Worm (Caenorhabditis elegans) whole organism, midembryonic: ENCODE data around the gene srh-214.

Experiments used
- T22C8.4 ChIP-seq: fragments of 200-800 bp; sonication (Bioruptor generic); IDR thresholded peaks from 2 replicates; pipeline ENCODE4 v1.3.6; 2022; ENCODE audit warnings: missing genetic modification characterization, missing compliant biosample characterization
- cog-1 ChIP-seq: sonication (generic microtip); optimal IDR thresholded peaks from 2 replicates; lab custom pipeline; 2016; ENCODE audit warnings: missing genetic modification characterization, missing compliant biosample characterization
- flt-1 ChIP-seq: fragments of 200-800 bp; sonication (Bioruptor generic); IDR thresholded peaks from 2 replicates; pipeline ENCODE4 v1.3.6; 2022; ENCODE audit warnings: missing genetic modification characterization, missing compliant biosample characterization
- klf-2 ChIP-seq: fragments of 200-800 bp; sonication (Bioruptor generic); conservative IDR thresholded peaks from 2 replicates; pipeline ENCODE4 v1.3.6; 2022; ENCODE audit warnings: missing genetic modification reagents, missing genetic modification characterization, missing compliant biosample characterization
- med-1 ChIP-seq: sonication (generic microtip); optimal IDR thresholded peaks from 2 replicates; lab custom pipeline; 2017; ENCODE audit warnings: missing genetic modification characterization, mild to moderate bottlenecking, missing compliant biosample characterization, antibody characterized with exemption, missing genetic modification reagents; ENCODE audit not compliant: insufficient read depth
- ref-1 ChIP-seq: fragments of 200-800 bp; sonication (Bioruptor generic); conservative IDR thresholded peaks from 2 replicates; pipeline ENCODE4 v1.3.6; 2022; ENCODE audit warnings: missing genetic modification reagents, missing genetic modification characterization, missing compliant biosample characterization
- tab-1 ChIP-seq: fragments of 200-800 bp; sonication (Bioruptor generic); IDR thresholded peaks from 2 replicates; pipeline ENCODE4 v1.3.6; 2022; ENCODE audit warnings: missing genetic modification characterization, missing compliant biosample characterization
- ztf-23 ChIP-seq: fragments of 200-800 bp; sonication (Bioruptor generic); IDR thresholded peaks from 2 replicates; pipeline ENCODE4 v1.3.6; 2022; ENCODE audit warnings: missing genetic modification reagents, missing genetic modification characterization, missing compliant biosample characterization
- ztf-29 ChIP-seq: fragments of 200-800 bp; sonication (Bioruptor generic); IDR thresholded peaks from 2 replicates; pipeline ENCODE4 v1.3.6; 2022; ENCODE audit warnings: missing genetic modification reagents, missing genetic modification characterization, missing compliant biosample characterization

The srh-214 gene

DNA sequence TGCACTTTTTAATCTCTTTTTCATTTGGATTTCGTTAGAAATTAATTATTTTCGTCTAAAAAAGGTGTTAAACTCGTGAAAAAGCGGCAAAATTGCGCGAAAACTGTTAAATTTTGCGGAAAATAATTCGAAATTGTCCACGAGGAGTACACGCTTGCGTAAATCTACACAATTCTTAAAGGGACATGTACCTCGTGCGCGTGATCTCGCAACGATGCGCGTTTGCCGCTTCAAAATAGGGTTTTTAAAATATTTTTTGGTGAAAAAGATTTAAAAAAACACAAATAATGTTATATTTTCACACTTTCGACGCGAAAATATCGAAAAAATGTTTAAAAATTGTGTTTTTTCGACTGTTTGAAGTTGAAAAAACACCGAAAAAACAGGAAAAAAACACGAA, 36.2 kb downstream of the srh-214 start:
- TF ChIP-seq tab-1 (GFP tag; lab: Robert Waterston, UW) (no peak), klf-2 (GFP tag; lab: Robert Waterston, UW) (no peak), cog-1 (no peak), ref-1 (GFP tag; lab: Robert Waterston, UW) (no peak), ztf-29 (no peak), ztf-23 (GFP tag; lab: Robert Waterston, UW) (no peak), med-1 (GFP tag; lab: Kevin White, UChicago) (no peak), T22C8.4 (no peak), flt-1 (GFP tag; lab: Robert Waterston, UW) (no peak)

- TF ChIP-seq T22C8.4 (no peak), ztf-23 (GFP tag; lab: Robert Waterston, UW) (no peak), cog-1 (no peak), ref-1 (GFP tag; lab: Robert Waterston, UW) (no peak), med-1 (GFP tag; lab: Kevin White, UChicago) (no peak), flt-1 (GFP tag; lab: Robert Waterston, UW) (no peak), klf-2 (GFP tag; lab: Robert Waterston, UW) (no peak), ztf-29 (no peak)
Observed at ce11 chrV:16792717-16793116, 36.8 kb downstream of the srh-214 start.

ce11 chrV:16788967-16789366, 40.6 kb downstream of the srh-214 start, which contains the start of gene immt-2:
TSS of gene immt-2 (plus strand) at chrV:16789267.
- TF ChIP-seq klf-2 (GFP tag; lab: Robert Waterston, UW) (no peak), ref-1 (GFP tag; lab: Robert Waterston, UW) (no peak), flt-1 (GFP tag; lab: Robert Waterston, UW) (no peak), tab-1 (GFP tag; lab: Robert Waterston, UW) (no peak), med-1 (GFP tag; lab: Kevin White, UChicago) (no peak), ztf-23 (GFP tag; lab: Robert Waterston, UW) (no peak), T22C8.4 (no peak), ztf-29 (no peak), cog-1 (no peak)

DNA sequence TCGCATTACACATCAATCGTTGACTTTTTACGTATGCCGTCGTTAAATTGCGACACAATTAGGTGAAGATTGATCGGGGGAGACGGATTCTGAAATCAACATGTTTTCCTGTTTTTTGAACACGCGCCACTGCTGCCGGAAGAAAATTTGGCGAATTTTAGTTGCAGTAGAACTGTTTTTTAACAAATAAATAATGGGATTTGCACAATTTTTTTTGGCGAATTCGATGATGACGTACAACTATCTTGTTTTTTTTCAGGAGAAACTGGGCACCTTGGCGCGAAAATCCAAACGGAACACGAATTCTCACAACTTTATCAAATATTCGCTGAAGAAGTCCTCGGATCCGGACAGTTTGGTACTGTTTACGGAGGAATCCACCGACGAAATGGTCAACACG, 43.5 kb downstream of the srh-214 start:
- no peak for TF ChIP-seq T22C8.4
- TF ChIP-seq klf-2 (GFP tag; lab: Robert Waterston, UW), result no peak
- TF ChIP-seq cog-1, result no peak
- TF ChIP-seq flt-1 (GFP tag; lab: Robert Waterston, UW), result no peak
- no peak for TF ChIP-seq med-1 (GFP tag; lab: Kevin White, UChicago)
- no peak for TF ChIP-seq ztf-29

DNA sequence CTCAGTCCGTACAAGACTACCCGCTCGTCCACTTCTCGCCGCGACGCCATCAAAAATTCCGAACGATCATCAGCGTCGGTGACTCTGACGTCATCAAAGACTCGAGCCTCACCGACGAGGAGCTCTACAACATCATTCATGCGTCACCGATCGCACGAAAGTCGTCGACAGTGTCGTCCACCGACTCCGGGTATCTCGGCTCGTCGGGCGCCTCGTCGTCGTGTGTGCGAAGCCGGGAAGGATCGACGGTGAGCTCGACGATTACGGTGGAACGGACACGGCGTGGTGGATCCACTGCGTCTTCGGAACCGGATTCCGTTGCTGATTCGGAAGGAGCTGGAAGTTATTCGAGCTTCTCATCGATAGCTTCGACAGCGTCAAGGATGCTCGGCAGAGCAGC, 44.7 kb downstream of the srh-214 start:
- TF ChIP-seq ztf-23 (GFP tag; lab: Robert Waterston, UW) (no peak), T22C8.4 (no peak), ztf-29 (no peak), ref-1 (GFP tag; lab: Robert Waterston, UW) (no peak), cog-1 (no peak), tab-1 (GFP tag; lab: Robert Waterston, UW) (no peak), klf-2 (GFP tag; lab: Robert Waterston, UW) (no peak), flt-1 (GFP tag; lab: Robert Waterston, UW) (no peak), med-1 (GFP tag; lab: Kevin White, UChicago) (no peak)

- TF ChIP-seq klf-2 (GFP tag; lab: Robert Waterston, UW) (no peak), cog-1 (no peak), tab-1 (GFP tag; lab: Robert Waterston, UW) (no peak), med-1 (GFP tag; lab: Kevin White, UChicago) (no peak), ztf-29 (no peak), ztf-23 (GFP tag; lab: Robert Waterston, UW) (no peak), T22C8.4 (no peak), flt-1 (GFP tag; lab: Robert Waterston, UW) (no peak), ref-1 (GFP tag; lab: Robert Waterston, UW) (no peak)
Observed at ce11 chrV:16781974-16782373, 47.6 kb downstream of the srh-214 start.

DNA sequence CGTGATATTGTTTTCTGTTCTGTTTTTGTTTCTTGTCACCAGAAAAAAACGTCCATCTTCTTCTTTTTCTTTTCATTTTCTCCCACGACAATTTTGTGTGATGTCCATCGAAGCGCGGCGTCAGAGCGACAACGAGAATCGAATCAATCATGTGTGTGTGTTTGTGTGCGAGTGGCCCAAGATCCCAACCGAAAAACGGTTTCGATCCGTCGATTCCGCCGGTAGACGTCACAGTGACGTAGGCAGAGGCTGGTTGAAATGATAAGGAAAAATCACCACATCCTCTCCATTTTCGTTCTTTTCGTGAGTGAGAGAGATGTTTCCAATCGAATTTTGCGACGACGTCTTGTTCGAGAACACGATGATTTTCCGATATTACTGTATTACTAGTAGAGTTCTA, 49.0 kb downstream of the srh-214 start:
- no peak for TF ChIP-seq T22C8.4
- TF ChIP-seq med-1 (GFP tag; lab: Kevin White, UChicago), result no peak
- TF ChIP-seq cog-1, result no peak
- TF ChIP-seq ztf-23 (GFP tag; lab: Robert Waterston, UW), result no peak
- TF ChIP-seq ztf-29, result no peak
- TF ChIP-seq flt-1 (GFP tag; lab: Robert Waterston, UW), result no peak

DNA sequence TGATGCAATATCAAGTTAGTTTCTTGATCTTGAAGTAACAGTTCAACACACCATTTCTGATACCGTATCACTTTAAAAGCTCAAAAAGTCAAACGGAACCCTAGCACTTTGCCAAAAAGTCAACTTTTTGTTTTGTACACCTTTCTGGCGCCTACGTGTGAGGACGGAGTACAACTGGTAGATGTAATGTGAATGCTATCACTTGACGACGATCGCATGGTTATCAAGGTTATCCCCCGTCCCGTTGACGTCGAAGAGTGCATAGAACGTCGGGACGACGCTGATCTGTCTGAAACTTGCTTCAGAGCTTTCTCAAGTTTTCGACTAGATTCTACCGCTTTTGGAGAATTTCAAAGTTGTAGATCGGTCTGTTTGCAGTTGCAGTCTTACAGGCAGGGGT, 49.6 kb downstream of the srh-214 start:
- TF ChIP-seq klf-2 (GFP tag; lab: Robert Waterston, UW) (no peak), ztf-23 (GFP tag; lab: Robert Waterston, UW) (no peak), T22C8.4 (no peak), cog-1 (no peak), flt-1 (GFP tag; lab: Robert Waterston, UW) (no peak), ztf-29 (no peak), med-1 (GFP tag; lab: Kevin White, UChicago) (no peak), tab-1 (GFP tag; lab: Robert Waterston, UW) (no peak), ref-1 (GFP tag; lab: Robert Waterston, UW) (no peak)

DNA sequence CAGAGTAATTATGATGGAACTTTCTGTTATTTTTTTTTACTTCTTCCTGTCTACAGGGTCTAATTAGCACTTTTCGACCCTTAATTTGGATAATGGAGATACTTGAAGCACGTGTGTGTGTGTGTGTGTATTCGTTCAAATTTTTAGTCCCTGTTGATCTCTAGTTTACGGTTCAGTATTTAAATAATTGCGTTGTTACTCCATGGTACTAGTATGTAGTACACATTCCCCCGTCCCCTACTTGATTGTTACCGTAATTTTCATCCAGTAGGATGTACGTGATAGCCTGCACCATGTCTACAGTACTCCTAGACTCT, 50.3 kb downstream of the srh-214 start:
- TF ChIP-seq ztf-29, result no peak
- no peak for TF ChIP-seq T22C8.4
- no peak for TF ChIP-seq klf-2 (GFP tag; lab: Robert Waterston, UW)
- TF ChIP-seq cog-1, result no peak
- TF ChIP-seq med-1 (GFP tag; lab: Kevin White, UChicago), result no peak
- no peak for TF ChIP-seq ref-1 (GFP tag; lab: Robert Waterston, UW)
- TF ChIP-seq ztf-23 (GFP tag; lab: Robert Waterston, UW), result no peak
- no peak for TF ChIP-seq tab-1 (GFP tag; lab: Robert Waterston, UW)
- TF ChIP-seq flt-1 (GFP tag; lab: Robert Waterston, UW), result no peak

ce11 chrV:16778540-16779280, 50.8 kb downstream of the srh-214 start:
- TF ChIP-seq ref-1 (GFP tag; lab: Robert Waterston, UW) (no peak), med-1 (GFP tag; lab: Kevin White, UChicago) (no peak), cog-1 (no peak), klf-2 (GFP tag; lab: Robert Waterston, UW) (no peak), ztf-23 (GFP tag; lab: Robert Waterston, UW) (no peak), tab-1 (GFP tag; lab: Robert Waterston, UW) (no peak), flt-1 (GFP tag; lab: Robert Waterston, UW) (no peak), ztf-29 (no peak), T22C8.4 (no peak)
